Fruit fly (Drosophila melanogaster) whole organism, pupa: Measurements from ENCODE around the gene P58IPK.

ENCODE experiments used
- CG10348 ChIP-seq: fragments of 200-800 bp; sonication (Bioruptor generic); IDR thresholded peaks from 2 replicates; pipeline ENCODE4 v1.3.6; 2022; ENCODE audit warnings: missing biosample characterization, missing genetic modification characterization
- CG32121 ChIP-seq: fragments of 200-800 bp; sonication (Bioruptor generic); IDR thresholded peaks from 2 replicates; pipeline ENCODE4 v1.3.6; 2022; ENCODE audit warnings: missing biosample characterization, missing genetic modification characterization
- CG8301 ChIP-seq: fragments of 200-800 bp; sonication (Bioruptor generic); optimal IDR thresholded peaks from 2 replicates; lab custom pipeline; 2018; ENCODE audit warnings: missing biosample characterization, mild to moderate bottlenecking, missing genetic modification characterization
- CG9948 ChIP-seq: fragments of 200-800 bp; sonication (Bioruptor generic); optimal IDR thresholded peaks from 2 replicates; lab custom pipeline; 2018; ENCODE audit warnings: missing biosample characterization, mild to moderate bottlenecking, missing genetic modification characterization, moderate library complexity

- TF ChIP-seq CG10348 (GFP tag; lab: Robert Waterston, UW) (no peak), CG32121 (GFP tag; lab: Robert Waterston, UW) (no peak), CG8301 (tag; lab: Kevin White, UChicago) (peak; percentile 30), CG9948 (tag; lab: Kevin White, UChicago) (no peak)
These were observed 7.5 kb downstream of the P58IPK start for dm6 chr3R:9594251-9594581.
